Worm (Caenorhabditis elegans): ENCODE results near the gene ZK1058.3.

The ZK1058.3 gene

DNA sequence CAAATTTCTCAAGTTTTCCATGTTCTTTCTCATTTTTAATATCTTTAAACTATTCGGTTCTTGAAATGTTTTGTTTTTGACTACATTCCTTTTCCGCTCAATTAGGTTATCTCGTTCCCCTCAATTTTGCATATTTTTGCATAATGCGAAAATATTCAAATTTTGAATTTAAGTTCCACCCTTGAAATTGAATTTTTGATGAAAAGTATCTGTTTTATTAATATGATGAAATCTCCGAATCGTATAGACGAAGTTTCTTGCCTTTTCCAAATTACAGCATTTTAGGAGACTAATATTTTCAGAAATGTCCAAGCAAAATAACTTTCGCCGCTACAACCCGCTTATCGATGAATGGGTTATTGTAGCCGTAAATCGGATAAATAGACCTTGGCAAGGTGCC, at the start of gene ZK1058.3:
Gene ZK1058.3, plus strand, starts transcription at position 301 of the 400 bp plus-strand sequence.
- TF ChIP-seq lin-32 (GFP tag; optimal IDR thresholded peaks at IDR 0.05) (no peak), elt-1 (tag; optimal IDR thresholded peaks at IDR 0.05; ENCODE audit: borderline replicate concordance, insufficient read depth) (no peak), ces-1 (GFP tag; optimal IDR thresholded peaks at IDR 0.05) (peak; percentile 8), sem-2 (GFP tag; optimal IDR thresholded peaks at IDR 0.05) (no peak), hlh-1 (tag; optimal IDR thresholded peaks at IDR 0.05) (no peak), mep-1 (tag; optimal IDR thresholded peaks at IDR 0.05) (no peak)

DNA sequence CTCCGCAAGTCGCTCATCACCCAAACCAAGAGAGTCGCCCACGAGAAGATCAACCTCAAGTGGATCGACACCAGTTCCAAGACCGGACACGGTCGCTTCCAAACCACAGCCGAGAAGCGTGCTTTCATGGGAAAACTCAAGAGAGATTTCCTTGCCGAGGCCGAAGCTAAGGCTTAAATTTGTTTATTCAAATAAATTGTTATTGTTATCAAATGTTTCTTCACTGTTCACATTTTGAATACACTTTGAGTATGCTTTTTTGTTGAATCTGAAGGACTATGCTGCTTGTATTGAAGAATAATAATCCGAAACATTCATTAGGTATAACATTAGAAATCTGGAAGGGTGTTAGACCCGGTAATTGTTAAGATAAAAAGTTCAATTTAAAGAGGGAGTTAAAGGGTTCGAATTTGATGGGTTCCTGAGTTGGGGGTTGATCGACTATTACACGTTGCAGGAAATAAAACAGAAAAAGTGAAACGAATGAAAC, 49.3 kb upstream of the ZK1058.3 start:
- TF ChIP-seq tbx-8 (GFP tag; optimal IDR thresholded peaks at IDR 0.05): no peak
- peak; percentile 30 for TF ChIP-seq unc-39 (tag; optimal IDR thresholded peaks at IDR 0.05)
- no peak for TF ChIP-seq ceh-39 (tag; optimal IDR thresholded peaks at IDR 0.05)
- TF ChIP-seq unc-120 (tag; optimal IDR thresholded peaks at IDR 0.05; ENCODE audit: poor library complexity, severe bottlenecking): no peak

DNA sequence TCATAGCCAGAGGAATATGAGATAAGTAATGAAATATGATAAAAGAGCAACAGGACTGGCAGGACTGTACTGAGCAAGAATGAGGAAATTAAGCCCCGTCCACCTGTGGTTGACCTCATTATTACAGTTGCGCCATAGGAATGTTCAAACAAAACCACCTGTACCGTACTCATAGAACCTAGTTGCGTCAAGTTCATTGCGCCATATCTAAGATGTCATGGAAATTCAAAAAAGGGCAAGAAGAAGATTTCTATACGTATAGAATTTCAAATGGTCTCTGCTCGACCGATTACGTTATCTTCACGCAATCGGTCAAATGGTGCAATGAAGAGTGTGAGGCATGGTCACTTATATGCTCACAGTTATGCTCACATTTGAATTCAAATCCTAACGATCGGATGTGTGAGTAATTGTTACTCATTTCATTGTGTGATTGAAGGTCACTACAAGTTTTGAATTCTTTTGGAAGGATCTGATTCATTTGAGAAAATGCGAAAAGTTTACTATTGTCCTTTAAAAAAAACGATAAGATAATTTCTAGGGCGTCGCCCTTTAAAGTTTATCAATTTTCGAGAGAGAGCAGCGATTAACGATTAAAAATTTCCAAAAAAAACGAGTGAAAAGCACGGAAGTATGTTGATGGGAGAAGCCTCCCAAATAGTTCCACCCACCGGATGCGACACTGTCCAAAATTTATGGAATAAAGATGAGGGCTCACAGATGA, 46.7 kb upstream of the ZK1058.3 start:
- TF ChIP-seq zip-8 (tag; optimal IDR thresholded peaks at IDR 0.05) (peak; percentile 79), elt-1 (tag; optimal IDR thresholded peaks at IDR 0.05; ENCODE audit: borderline replicate concordance, insufficient read depth) (no peak), nhr-28 (tag; optimal IDR thresholded peaks at IDR 0.05) (no peak), snpc-4 (tag; optimal IDR thresholded peaks at IDR 0.05) (no peak), nhr-2 (tag; optimal IDR thresholded peaks at IDR 0.05) (peak; percentile 100), mep-1 (tag; optimal IDR thresholded peaks at IDR 0.05) (no peak), tbx-8 (GFP tag; optimal IDR thresholded peaks at IDR 0.05) (no peak)

DNA sequence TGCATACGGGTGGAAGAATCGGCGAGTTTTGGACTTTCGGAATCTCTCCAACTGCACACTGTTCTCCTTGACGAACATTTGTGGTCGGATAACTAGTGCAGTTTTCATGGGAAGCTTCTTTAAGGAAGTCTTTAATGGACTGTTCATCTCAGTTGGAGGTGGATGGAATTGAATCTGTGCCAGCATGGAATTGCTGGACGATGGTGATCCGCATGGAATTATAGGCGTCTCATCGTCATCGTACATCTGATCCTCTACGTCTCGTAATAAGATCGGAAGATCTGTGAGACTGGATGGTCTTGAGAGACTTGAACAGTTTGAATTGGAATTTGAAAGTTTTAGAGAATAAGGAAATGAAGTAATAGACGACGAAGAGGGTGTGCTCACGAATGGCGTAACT, 45.7 kb upstream of the ZK1058.3 start:
- TF ChIP-seq lin-13 (tag; optimal IDR thresholded peaks at IDR 0.05): no peak
- no peak for TF ChIP-seq mep-1 (tag; optimal IDR thresholded peaks at IDR 0.05)
- TF ChIP-seq lin-32 (GFP tag; optimal IDR thresholded peaks at IDR 0.05): no peak
- TF ChIP-seq mls-2 (tag; optimal IDR thresholded peaks at IDR 0.05): no peak

DNA sequence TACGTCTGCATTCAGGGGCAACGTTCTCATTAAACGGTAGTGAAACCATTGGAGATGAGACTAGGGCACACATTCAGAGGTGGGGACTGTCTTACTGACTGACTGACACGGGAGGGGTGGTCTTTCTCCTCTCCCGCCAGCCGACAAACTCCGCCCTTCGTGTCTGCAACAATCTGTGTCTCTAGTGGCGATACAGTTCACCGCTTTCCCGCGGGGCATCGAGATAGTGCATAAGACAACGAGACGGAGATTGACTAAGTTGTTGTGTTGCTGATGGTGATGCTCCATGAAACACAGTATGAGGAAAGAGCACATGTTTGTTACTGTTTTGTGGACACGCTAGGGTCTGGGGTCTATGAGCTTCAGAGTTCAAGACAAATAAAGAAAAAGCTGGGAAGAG, 45.2 kb upstream of the ZK1058.3 start:
- TF ChIP-seq pha-4 (tag; optimal IDR thresholded peaks at IDR 0.05) (peak; percentile 5), bed-3 (GFP tag; optimal IDR thresholded peaks at IDR 0.05) (no peak)

DNA sequence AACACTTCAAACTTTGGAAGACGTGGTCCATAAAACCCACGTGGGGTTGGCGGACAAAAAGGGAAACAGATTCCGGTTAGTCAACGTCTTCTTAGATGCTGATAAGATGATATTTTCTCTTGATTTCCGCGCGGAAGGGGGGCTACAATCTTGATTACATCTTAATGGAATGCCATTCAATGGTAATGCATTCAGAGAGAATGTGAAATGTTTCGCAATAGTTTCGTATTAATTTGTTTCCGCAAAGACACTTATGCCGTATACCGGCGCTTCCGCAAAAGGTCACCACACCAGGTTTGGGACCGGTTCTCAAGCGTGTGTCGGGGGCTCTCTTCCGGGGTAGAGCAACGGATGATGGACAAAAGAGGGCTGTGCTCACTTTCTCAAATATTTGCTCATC, 44.2 kb upstream of the ZK1058.3 start:
- TF ChIP-seq unc-39 (tag; optimal IDR thresholded peaks at IDR 0.05) (no peak), elt-3 (tag; optimal IDR thresholded peaks at IDR 0.05) (peak; percentile 68), elt-1 (tag; optimal IDR thresholded peaks at IDR 0.05; ENCODE audit: borderline replicate concordance, insufficient read depth) (peak; percentile 43)

DNA sequence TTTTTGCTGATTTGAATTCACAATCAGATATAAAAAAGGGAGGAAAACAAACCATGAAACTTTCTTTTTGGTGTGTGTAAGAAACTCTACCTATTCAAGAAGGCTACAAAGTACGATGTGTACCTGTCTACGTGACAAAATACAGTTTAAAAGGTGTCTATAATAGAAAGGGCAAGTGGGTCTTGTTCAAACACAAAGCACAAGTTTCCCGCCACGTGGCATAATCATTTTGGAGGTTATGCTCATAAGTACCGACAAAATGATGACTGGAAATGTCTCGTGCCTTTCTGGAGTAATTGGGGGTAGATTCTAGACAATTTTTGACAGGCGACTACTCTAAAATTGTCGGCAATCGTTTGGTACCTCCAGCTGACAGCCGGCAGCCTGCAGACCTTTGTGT, 43.8 kb upstream of the ZK1058.3 start:
- TF ChIP-seq nhr-237 (tag; optimal IDR thresholded peaks at IDR 0.05) (no peak), unc-39 (tag; optimal IDR thresholded peaks at IDR 0.05) (no peak), ham-2 (GFP tag; optimal IDR thresholded peaks at IDR 0.05) (no peak), snpc-4 (tag; optimal IDR thresholded peaks at IDR 0.05) (no peak), zip-8 (tag; optimal IDR thresholded peaks at IDR 0.05) (no peak)

DNA sequence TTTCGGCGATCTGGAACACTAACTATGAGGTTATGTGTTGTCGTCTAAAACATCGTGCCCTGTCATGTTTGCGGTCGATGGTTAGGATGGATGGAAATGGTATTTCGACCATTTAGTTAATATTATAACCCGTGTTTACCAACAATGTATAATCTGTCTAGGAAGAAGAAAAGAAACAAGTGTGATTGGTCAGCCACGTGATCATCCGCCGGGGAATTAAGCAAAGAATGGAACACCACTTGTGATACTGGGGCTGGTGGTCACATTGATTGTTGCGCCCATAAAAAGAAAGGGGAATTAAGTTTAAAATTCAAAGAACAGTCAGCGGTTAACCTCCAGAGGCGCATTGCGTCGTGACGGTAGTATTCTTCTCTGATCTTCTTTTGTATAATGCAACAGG, 43.1 kb upstream of the ZK1058.3 start:
- TF ChIP-seq nhr-12 (tag; optimal IDR thresholded peaks at IDR 0.05) (no peak), elt-3 (tag; optimal IDR thresholded peaks at IDR 0.05) (no peak)

DNA sequence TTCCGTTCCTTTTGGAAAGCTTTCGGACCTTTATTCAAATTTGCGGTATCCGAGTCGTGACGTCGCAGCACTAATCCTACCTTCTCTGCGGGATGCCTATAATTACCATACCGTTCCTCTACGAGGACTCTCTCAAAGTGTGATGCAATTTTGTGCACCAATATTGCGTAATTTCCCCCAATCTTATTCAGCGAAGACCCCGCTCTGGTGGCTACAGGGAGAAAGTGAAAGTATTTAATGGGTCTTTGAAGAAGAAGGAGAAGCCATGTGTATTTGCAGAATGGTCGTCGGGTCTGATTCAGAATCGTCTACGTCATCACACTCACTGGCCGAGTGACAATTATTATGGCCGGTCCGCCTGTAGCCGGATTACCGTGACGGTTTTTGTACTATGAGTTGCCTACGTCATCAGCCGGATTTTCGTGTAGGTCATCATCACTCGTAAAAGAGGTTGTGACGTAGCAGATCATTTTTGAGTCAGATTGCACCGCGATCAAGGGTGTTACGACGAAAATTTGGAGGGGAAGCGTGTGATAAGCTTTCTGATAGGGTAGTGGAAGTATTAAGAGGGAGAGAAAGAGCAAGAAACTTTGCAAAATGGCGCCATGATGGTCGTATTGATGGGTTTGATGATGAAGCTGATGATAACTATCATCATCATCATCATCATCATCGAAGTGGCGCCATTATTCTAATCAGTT, 42.3 kb upstream of the ZK1058.3 start:
- TF ChIP-seq sptf-1 (tag; optimal IDR thresholded peaks at IDR 0.05) (peak; percentile 6), unc-62 (GFP tag; optimal IDR thresholded peaks at IDR 0.05) (no peak), tbx-8 (GFP tag; optimal IDR thresholded peaks at IDR 0.05) (no peak), nhr-28 (tag; optimal IDR thresholded peaks at IDR 0.05) (no peak), nhr-12 (tag; optimal IDR thresholded peaks at IDR 0.05) (no peak), snpc-4 (tag; optimal IDR thresholded peaks at IDR 0.05) (no peak), nhr-2 (tag; optimal IDR thresholded peaks at IDR 0.05) (peak; percentile 84), ztf-11 (tag; optimal IDR thresholded peaks at IDR 0.05) (peak; percentile 3), mab-5 (tag; optimal IDR thresholded peaks at IDR 0.05) (no peak), ceh-39 (tag; optimal IDR thresholded peaks at IDR 0.05) (no peak), pha-4 (tag; optimal IDR thresholded peaks at IDR 0.05) (no peak), nhr-76 (tag; optimal IDR thresholded peaks at IDR 0.05) (no peak), lin-32 (GFP tag; optimal IDR thresholded peaks at IDR 0.05) (no peak), bed-3 (GFP tag; optimal IDR thresholded peaks at IDR 0.05) (no peak), unc-120 (tag; optimal IDR thresholded peaks at IDR 0.05; ENCODE audit: poor library complexity, severe bottlenecking) (no peak), drap-1 (GFP tag; optimal IDR thresholded peaks at IDR 0.05) (no peak), M03D4.4 (tag; optimal IDR thresholded peaks at IDR 0.05) (no peak), lin-13 (tag; optimal IDR thresholded peaks at IDR 0.05) (no peak), zip-8 (tag; optimal IDR thresholded peaks at IDR 0.05) (peak; percentile 97), mls-2 (tag; optimal IDR thresholded peaks at IDR 0.05) (no peak), flh-1 (GFP tag; optimal IDR thresholded peaks at IDR 0.05) (no peak)
